Fruit fly (Drosophila melanogaster) whole organism, embryonic: ENCODE results near the gene Gos28.
A peak's percentile ranks its signal among the peaks of the same experiment; 100 is the strongest.

Experiments used
- Abd-B ChIP-seq: fragments of 200-800 bp; sonication (Bioruptor generic); optimal IDR thresholded peaks from 2 replicates; lab custom pipeline; 2018; ENCODE audit warnings: missing biosample characterization, mild to moderate bottlenecking, missing genetic modification characterization, moderate library complexity
- Adf1 ChIP-seq: fragments of 200-800 bp; sonication (Bioruptor generic); IDR thresholded peaks from 2 replicates; pipeline ENCODE4 v1.3.6; 2022; ENCODE audit warnings: missing biosample characterization, missing genetic modification characterization
- CG10267 ChIP-seq: fragments of 200-800 bp; sonication (Bioruptor generic); optimal IDR thresholded peaks from 2 replicates; lab custom pipeline; 2018; ENCODE audit warnings: missing biosample characterization, mild to moderate bottlenecking, missing genetic modification characterization, moderate library complexity
- CG10431 ChIP-seq: fragments of 200-800 bp; sonication (Bioruptor generic); optimal IDR thresholded peaks from 3 replicates; lab custom pipeline; 2018; ENCODE audit warnings: missing biosample characterization, mild to moderate bottlenecking, missing genetic modification characterization
- CG12659 ChIP-seq: fragments of 200-800 bp; sonication (Bioruptor generic); optimal IDR thresholded peaks from 3 replicates; lab custom pipeline; 2017; ENCODE audit warnings: mild to moderate bottlenecking, missing biosample characterization, missing genetic modification reagents, missing genetic modification characterization
- CG14710 ChIP-seq: fragments of 200-800 bp; sonication (Bioruptor generic); optimal IDR thresholded peaks from 3 replicates; lab custom pipeline; 2019; ENCODE audit warnings: missing biosample characterization, mild to moderate bottlenecking, missing genetic modification characterization, moderate library complexity
- CG15073 ChIP-seq: fragments of 200-800 bp; sonication (Bioruptor generic); optimal IDR thresholded peaks from 2 replicates; lab custom pipeline; 2016; ENCODE audit warnings: missing biosample characterization, missing genetic modification characterization
- CG1529 ChIP-seq: fragments of 200-800 bp; sonication (Bioruptor generic); optimal IDR thresholded peaks from 3 replicates; lab custom pipeline; 2018; ENCODE audit warnings: missing biosample characterization, missing genetic modification characterization
- CG16815 ChIP-seq: fragments of 200-800 bp; sonication (Bioruptor generic); optimal IDR thresholded peaks from 3 replicates; lab custom pipeline; 2017; ENCODE audit warnings: missing biosample characterization, mild to moderate bottlenecking, missing genetic modification characterization
- CG17361 ChIP-seq: fragments of 200-800 bp; sonication (Bioruptor generic); IDR thresholded peaks from 3 replicates; pipeline ENCODE4 v1.3.6; 2022; ENCODE audit warnings: missing biosample characterization, missing genetic modification characterization
- CG2889 ChIP-seq: fragments of 200-800 bp; sonication (Bioruptor generic); IDR thresholded peaks from 3 replicates; pipeline ENCODE4 v1.3.6; 2022; ENCODE audit warnings: missing biosample characterization, missing genetic modification characterization
- CG33213 ChIP-seq: fragments of 200-800 bp; sonication (Bioruptor generic); optimal IDR thresholded peaks from 3 replicates; lab custom pipeline; 2016; ENCODE audit warnings: missing biosample characterization, missing genetic modification characterization
- CG34422 ChIP-seq: fragments of 200-800 bp; sonication (Bioruptor generic); IDR thresholded peaks from 3 replicates; pipeline ENCODE4 v1.3.6; 2022; ENCODE audit warnings: missing biosample characterization, missing genetic modification characterization
- CG3726 ChIP-seq: fragments of 200-800 bp; sonication (Bioruptor generic); IDR thresholded peaks from 3 replicates; pipeline ENCODE4, ENCODE4 v1.3.6; 2022; ENCODE audit warnings: missing biosample characterization, missing genetic modification characterization
- CG3838 ChIP-seq: fragments of 200-800 bp; sonication (Bioruptor generic); optimal IDR thresholded peaks from 3 replicates; lab custom pipeline; 2016; ENCODE audit warnings: missing biosample characterization, missing genetic modification characterization
- CG6654 ChIP-seq: fragments of 200-800 bp; sonication (Bioruptor generic); optimal IDR thresholded peaks from 2 replicates; lab custom pipeline; 2017; ENCODE audit warnings: missing biosample characterization, mild to moderate bottlenecking, missing genetic modification characterization
- CG6791 ChIP-seq: fragments of 200-800 bp; sonication (Bioruptor generic); IDR thresholded peaks from 3 replicates; pipeline ENCODE4 v1.3.6; 2022; ENCODE audit warnings: missing biosample characterization, missing genetic modification characterization; ENCODE audit not compliant: partially characterized antibody
- CG7745 ChIP-seq: fragments of 200-800 bp; sonication (Bioruptor generic); optimal IDR thresholded peaks from 2 replicates; lab custom pipeline; 2018; ENCODE audit warnings: missing biosample characterization, mild to moderate bottlenecking, missing genetic modification characterization, moderate library complexity
- CG8924 ChIP-seq: fragments of 200-800 bp; optimal IDR thresholded peaks from 3 replicates; lab custom pipeline; 2019; ENCODE audit warnings: missing biosample characterization, mild to moderate bottlenecking, missing genetic modification characterization, moderate library complexity
- CG8944 ChIP-seq: fragments of 200-800 bp; sonication (Bioruptor generic); optimal IDR thresholded peaks from 3 replicates; lab custom pipeline; 2016; ENCODE audit warnings: missing biosample characterization, missing genetic modification characterization
- CG9727 ChIP-seq: fragments of 200-800 bp; sonication (Bioruptor generic); optimal IDR thresholded peaks from 3 replicates; lab custom pipeline; 2017; ENCODE audit warnings: missing biosample characterization, mild to moderate bottlenecking, missing genetic modification characterization
- Camta ChIP-seq: fragments of 200-800 bp; sonication (Bioruptor generic); optimal IDR thresholded peaks from 2 replicates; lab custom pipeline; 2016; ENCODE audit warnings: missing biosample characterization, missing genetic modification characterization
- CkIIα-i1 ChIP-seq: fragments of 200-800 bp; sonication (Bioruptor generic); IDR thresholded peaks from 2 replicates; pipeline ENCODE4 v1.3.6; 2022; ENCODE audit warnings: missing biosample characterization, missing genetic modification characterization
- CrebB ChIP-seq: fragments of 200-800 bp; sonication (Bioruptor generic); optimal IDR thresholded peaks from 3 replicates; lab custom pipeline; 2018; ENCODE audit warnings: missing biosample characterization, mild to moderate bottlenecking, missing genetic modification characterization
- Dip2 ChIP-seq: fragments of 200-800 bp; sonication (Bioruptor generic); IDR thresholded peaks from 2 replicates; pipeline ENCODE4 v1.3.6; 2022; ENCODE audit warnings: missing biosample characterization, missing genetic modification characterization
- Dip3 ChIP-seq: fragments of 200-800 bp; sonication (Bioruptor generic); optimal IDR thresholded peaks from 3 replicates; lab custom pipeline; 2016; ENCODE audit warnings: missing biosample characterization, missing genetic modification characterization
- Doc2 ChIP-seq: fragments of 200-800 bp; sonication (Bioruptor generic); IDR thresholded peaks from 2 replicates; pipeline ENCODE4 v1.3.6; 2022; ENCODE audit warnings: missing biosample characterization, missing genetic modification characterization
- Ets97D ChIP-seq: fragments of 200-800 bp; sonication (Bioruptor generic); optimal IDR thresholded peaks from 3 replicates; lab custom pipeline; 2016; ENCODE audit warnings: missing biosample characterization, missing genetic modification characterization
- HLH4C ChIP-seq: fragments of 200-800 bp; sonication (Bioruptor generic); IDR thresholded peaks from 3 replicates; pipeline ENCODE4 v1.3.6; 2022; ENCODE audit warnings: missing biosample characterization, missing genetic modification characterization; ENCODE audit not compliant: partially characterized antibody
- Opbp ChIP-seq: fragments of 200-800 bp; sonication (Bioruptor generic); IDR thresholded peaks from 3 replicates; pipeline ENCODE4 v1.3.6; 2022; ENCODE audit warnings: missing biosample characterization, missing genetic modification characterization; ENCODE audit not compliant: partially characterized antibody
- PHDP ChIP-seq: fragments of 200-800 bp; sonication (Bioruptor generic); optimal IDR thresholded peaks from 3 replicates; lab custom pipeline; 2018; ENCODE audit warnings: missing biosample characterization, mild to moderate bottlenecking, missing genetic modification characterization, moderate library complexity
- Ravus ChIP-seq: fragments of 200-800 bp; sonication (Bioruptor generic); IDR thresholded peaks from 2 replicates; pipeline ENCODE4 v1.3.6; 2022; ENCODE audit warnings: missing biosample characterization, missing genetic modification characterization
- Ssrp ChIP-seq: fragments of 200-800 bp; sonication (Bioruptor generic); optimal IDR thresholded peaks from 2 replicates; lab custom pipeline; 2018; ENCODE audit warnings: missing biosample characterization, mild to moderate bottlenecking, missing genetic modification characterization, moderate library complexity
- Xbp1 ChIP-seq: fragments of 200-800 bp; sonication (Bioruptor generic); optimal IDR thresholded peaks from 3 replicates; lab custom pipeline; 2016; ENCODE audit warnings: missing biosample characterization, mild to moderate bottlenecking, missing genetic modification characterization
- amos ChIP-seq: fragments of 200-800 bp; sonication (Bioruptor generic); IDR thresholded peaks from 2 replicates; pipeline ENCODE4 v1.3.6; 2022; ENCODE audit warnings: missing biosample characterization, missing genetic modification characterization; ENCODE audit not compliant: partially characterized antibody
- az2 ChIP-seq: fragments of 200-800 bp; sonication (Bioruptor generic); optimal IDR thresholded peaks from 3 replicates; lab custom pipeline; 2016; ENCODE audit warnings: missing biosample characterization, missing genetic modification characterization
- bbx ChIP-seq: fragments of 200-800 bp; sonication (Bioruptor generic); IDR thresholded peaks from 2 replicates; pipeline ENCODE4 v1.3.6; 2022; ENCODE audit warnings: missing biosample characterization, missing genetic modification characterization; ENCODE audit not compliant: partially characterized antibody
- disco-r ChIP-seq: fragments of 200-800 bp; sonication (Bioruptor generic); optimal IDR thresholded peaks from 2 replicates; lab custom pipeline; 2016; ENCODE audit warnings: missing biosample characterization, missing genetic modification characterization
- gce ChIP-seq: fragments of 200-800 bp; sonication (Bioruptor generic); IDR thresholded peaks from 3 replicates; pipeline ENCODE4 v1.3.6; 2022; ENCODE audit warnings: missing biosample characterization, missing genetic modification characterization
- gfzf ChIP-seq: fragments of 200-800 bp; sonication (Bioruptor generic); optimal IDR thresholded peaks from 2 replicates; lab custom pipeline; 2016; ENCODE audit warnings: missing biosample characterization, mild to moderate bottlenecking, missing genetic modification characterization, moderate library complexity
- lola ChIP-seq, 3 experiments: fragments of >200 bp in 2 of 3; fragments of 200-800 bp in 1 of 3; sonication (Bioruptor generic) in 1 of 3; optimal IDR thresholded peaks; 2 replicates each; lab custom pipeline; 2017 to 2019; ENCODE audit warnings: missing biosample characterization in 3 of 3, missing genetic modification characterization in 3 of 3, mild to moderate bottlenecking in 1 of 3, moderate library complexity in 1 of 3
- maf-S ChIP-seq: fragments of 200-800 bp; sonication (Bioruptor generic); optimal IDR thresholded peaks from 2 replicates; lab custom pipeline; 2016; ENCODE audit warnings: missing biosample characterization, missing genetic modification characterization
- pum ChIP-seq: fragments of 200-800 bp; sonication (Bioruptor generic); optimal IDR thresholded peaks from 2 replicates; lab custom pipeline; 2016; ENCODE audit warnings: missing biosample characterization, missing genetic modification characterization
- ranshi ChIP-seq: fragments of 200-800 bp; sonication (Bioruptor generic); IDR thresholded peaks from 2 replicates; pipeline ENCODE4 v1.3.6; 2022; ENCODE audit warnings: missing biosample characterization, missing genetic modification characterization
- repo ChIP-seq: fragments of 200-800 bp; sonication (Bioruptor generic); optimal IDR thresholded peaks from 2 replicates; lab custom pipeline; 2016; ENCODE audit warnings: missing biosample characterization, missing genetic modification characterization
- seq ChIP-seq: fragments of 200-800 bp; sonication (Bioruptor generic); IDR thresholded peaks from 2 replicates; pipeline ENCODE4 v1.3.6; 2022; ENCODE audit warnings: missing biosample characterization, missing genetic modification characterization
- sna ChIP-seq: fragments of 200-800 bp; sonication (Bioruptor generic); IDR thresholded peaks from 2 replicates; pipeline ENCODE4 v1.3.6; 2022; ENCODE audit warnings: missing biosample characterization, missing genetic modification characterization; ENCODE audit not compliant: partially characterized antibody
- sqz ChIP-seq: fragments of 200-800 bp; sonication (Bioruptor generic); optimal IDR thresholded peaks from 3 replicates; lab custom pipeline; 2018; ENCODE audit warnings: missing biosample characterization, mild to moderate bottlenecking, missing genetic modification characterization
- trh ChIP-seq: fragments of 200-800 bp; sonication (Bioruptor generic); optimal IDR thresholded peaks from 2 replicates; lab custom pipeline; 2016; ENCODE audit warnings: missing biosample characterization, missing genetic modification characterization
- vfl ChIP-seq: fragments of 200-800 bp; sonication (Bioruptor generic); optimal IDR thresholded peaks from 2 replicates; lab custom pipeline; 2016; ENCODE audit warnings: missing biosample characterization, missing genetic modification characterization
- yki ChIP-seq: fragments of >200 bp; optimal IDR thresholded peaks from 3 replicates; lab custom pipeline; 2018

Gos28 gene

DNA sequence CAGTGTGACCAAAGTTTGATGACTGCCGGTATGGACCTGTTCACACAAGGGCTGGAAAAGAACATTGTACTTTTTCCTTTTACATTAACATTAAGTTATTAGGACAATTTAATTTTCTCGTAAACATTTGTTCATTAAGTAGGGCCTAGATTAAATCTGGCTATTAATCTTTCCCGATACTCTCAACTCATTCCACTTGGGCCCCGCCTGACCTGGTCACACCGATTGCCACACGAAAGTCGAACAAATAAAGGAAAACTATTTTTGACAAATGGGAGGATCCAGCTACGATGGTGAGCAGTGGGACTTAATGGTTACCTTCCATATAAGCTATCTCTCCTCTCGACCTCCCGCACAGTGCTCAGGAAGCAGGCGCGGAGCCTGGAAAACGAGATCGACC lies at the start of gene Gos28, which contains the start of gene Cpsf73 (continued):
- TF ChIP-seq CG34422 (GFP tag; lab: Robert Waterston, UW) = peak; percentile 78; the same call in 2 of the 3 replicates
- TF ChIP-seq Xbp1 = peak; percentile 6
- no peak for TF ChIP-seq CG2889 (GFP tag; lab: Robert Waterston, UW)
- TF ChIP-seq seq (GFP tag; lab: Robert Waterston, UW) = no peak
- TF ChIP-seq Ravus (GFP tag; lab: Robert Waterston, UW) = no peak
- no peak for TF ChIP-seq CG6654 (GFP tag; lab: Kevin White, UChicago)
- no peak for TF ChIP-seq CG8924 (tag; lab: Kevin White, UChicago)
- no peak for TF ChIP-seq CkIIα-i1
- TF ChIP-seq sqz (GFP tag; lab: Kevin White, UChicago) = no peak
- TF ChIP-seq maf-S (GFP tag; lab: Kevin White, UChicago) = no peak
- peak; percentile 14 for TF ChIP-seq Camta (GFP tag; lab: Kevin White, UChicago)
- TF ChIP-seq gfzf (GFP tag; lab: Kevin White, UChicago) = peak; percentile 91
- no peak for TF ChIP-seq CG16815
- TF ChIP-seq ranshi (GFP tag; lab: Robert Waterston, UW) = peak; percentile 41; the same call in 1 of the 2 replicates
- TF ChIP-seq Doc2 (GFP tag; lab: Robert Waterston, UW) = no peak
- peak in 1 of 3 experiments; percentile 24 for TF ChIP-seq lola (GFP tag; optimal IDR thresholded peaks at IDR 0.05; lab: Kevin White, UChicago)
- TF ChIP-seq CG6791 (GFP tag; lab: Robert Waterston, UW) = no peak
- TF ChIP-seq Dip3 = no peak
- no peak for TF ChIP-seq CG1529
- no peak for TF ChIP-seq gce
- TF ChIP-seq CG12659 (GFP tag; lab: Kevin White, UChicago) = peak; percentile 61
- TF ChIP-seq CG14710 (tag; lab: Kevin White, UChicago) = peak; percentile 61
- peak; percentile 38; the same call in 1 of the 3 replicates for TF ChIP-seq Opbp (GFP tag; lab: Robert Waterston, UW)
- peak; percentile 36 for TF ChIP-seq Ets97D (GFP tag; lab: Kevin White, UChicago)
- no peak for TF ChIP-seq CG9727
- TF ChIP-seq CG10267 (tag; lab: Kevin White, UChicago) = peak; percentile 54
- no peak for TF ChIP-seq repo (GFP tag; lab: Kevin White, UChicago)
- TF ChIP-seq amos (GFP tag; lab: Robert Waterston, UW) = no peak
- TF ChIP-seq Abd-B (GFP tag; lab: Kevin White, UChicago) = no peak
- peak; percentile 47; the same call in 1 of the 2 replicates for TF ChIP-seq bbx (GFP tag; lab: Robert Waterston, UW)
- TF ChIP-seq pum (GFP tag; lab: Kevin White, UChicago) = peak; percentile 38
- peak; percentile 42; the same call in 1 of the 3 replicates for TF ChIP-seq CG17361 (GFP tag; lab: Robert Waterston, UW)
- no peak for TF ChIP-seq sna (GFP tag; lab: Robert Waterston, UW)
- TF ChIP-seq Dip2 (GFP tag; lab: Robert Waterston, UW) = no peak
- no peak for TF ChIP-seq CG3838 (GFP tag; lab: Kevin White, UChicago)
- TF ChIP-seq CG8944 = peak; percentile 18
- TF ChIP-seq CG3726 (GFP tag; lab: Robert Waterston, UW) = no peak
- no peak for TF ChIP-seq yki (lab: Kevin White, UChicago)
- no peak for TF ChIP-seq CG10431
- TF ChIP-seq vfl (GFP tag; lab: Kevin White, UChicago) = peak; percentile 34
- TF ChIP-seq PHDP (tag; lab: Kevin White, UChicago) = peak; percentile 21
- no peak for TF ChIP-seq CG7745 (tag; lab: Kevin White, UChicago)
- peak; percentile 40 for TF ChIP-seq CG33213 (GFP tag; lab: Kevin White, UChicago)
- no peak for TF ChIP-seq CrebB (tag; lab: Kevin White, UChicago)
- no peak for TF ChIP-seq disco-r (GFP tag; lab: Kevin White, UChicago)
- TF ChIP-seq CG15073 = no peak
- no peak for TF ChIP-seq trh
- TF ChIP-seq HLH4C = no peak
- TF ChIP-seq Adf1 = no peak
- no peak for TF ChIP-seq az2 (GFP tag; lab: Kevin White, UChicago)
- no peak for TF ChIP-seq Ssrp (tag; lab: Kevin White, UChicago)
